Fruit fly (Drosophila melanogaster) whole organism, embryonic: ENCODE data around the gene Pph13.

Experiments used
- Antp ChIP-seq: fragments of 200-800 bp; sonication (Bioruptor generic); optimal IDR thresholded peaks from 3 replicates; lab custom pipeline; 2016; ENCODE audit warnings: missing biosample characterization, missing genetic modification characterization
- CG10321 ChIP-seq: fragments of 200-800 bp; sonication (Bioruptor generic); IDR thresholded peaks from 2 replicates; pipeline ENCODE4 v1.3.6; 2022; ENCODE audit warnings: missing biosample characterization, missing genetic modification characterization
- CG10654 ChIP-seq: fragments of 200-800 bp; sonication (Bioruptor generic); optimal IDR thresholded peaks from 2 replicates; lab custom pipeline; 2016; ENCODE audit warnings: missing biosample characterization, missing genetic modification characterization
- CG11085 ChIP-seq: fragments of 200-800 bp; sonication (Bioruptor generic); IDR thresholded peaks from 2 replicates; pipeline ENCODE4 v1.3.6; 2022; ENCODE audit warnings: missing biosample characterization, missing genetic modification characterization
- CG11504 ChIP-seq: fragments of 200-800 bp; sonication (Bioruptor generic); optimal IDR thresholded peaks from 3 replicates; lab custom pipeline; 2019; ENCODE audit warnings: missing biosample characterization, mild to moderate bottlenecking, missing genetic modification characterization, moderate library complexity
- CG11723 ChIP-seq: fragments of 200-800 bp; sonication (Bioruptor generic); optimal IDR thresholded peaks from 2 replicates; lab custom pipeline; 2017; ENCODE audit warnings: missing biosample characterization, mild to moderate bottlenecking, missing genetic modification characterization
- CG14860 ChIP-seq: fragments of 200-800 bp; sonication (Bioruptor generic); IDR thresholded peaks from 3 replicates; pipeline ENCODE4 v1.3.6; 2022; ENCODE audit warnings: missing biosample characterization, missing genetic modification characterization; ENCODE audit not compliant: partially characterized antibody
- CG16863 ChIP-seq: fragments of 200-800 bp; sonication (Bioruptor generic); optimal IDR thresholded peaks from 3 replicates; lab custom pipeline; 2016; ENCODE audit warnings: missing biosample characterization, missing genetic modification characterization
- CG17186 ChIP-seq: fragments of 200-800 bp; sonication (Bioruptor generic); optimal IDR thresholded peaks from 3 replicates; lab custom pipeline; 2017; ENCODE audit warnings: missing biosample characterization, missing genetic modification reagents, missing genetic modification characterization
- CG17829 ChIP-seq: fragments of 200-800 bp; optimal IDR thresholded peaks from 2 replicates; lab custom pipeline; 2019; ENCODE audit warnings: missing biosample characterization, mild to moderate bottlenecking, missing genetic modification characterization, moderate library complexity
- CG2120 ChIP-seq: fragments of 200-800 bp; sonication (Bioruptor generic); optimal IDR thresholded peaks from 3 replicates; lab custom pipeline; 2016; ENCODE audit warnings: missing biosample characterization, missing genetic modification characterization
- CG43689 ChIP-seq: fragments of 200-800 bp; sonication (Bioruptor generic); IDR thresholded peaks from 2 replicates; pipeline ENCODE4 v1.3.6; 2022; ENCODE audit warnings: missing biosample characterization, missing genetic modification characterization
- CG6791 ChIP-seq: fragments of 200-800 bp; sonication (Bioruptor generic); IDR thresholded peaks from 3 replicates; pipeline ENCODE4 v1.3.6; 2022; ENCODE audit warnings: missing biosample characterization, missing genetic modification characterization; ENCODE audit not compliant: partially characterized antibody
- CG7928 ChIP-seq: fragments of 200-800 bp; sonication (Bioruptor generic); optimal IDR thresholded peaks from 2 replicates; lab custom pipeline; 2017; ENCODE audit warnings: missing biosample characterization, mild to moderate bottlenecking, missing genetic modification characterization
- CG8478 ChIP-seq: fragments of >200 bp; optimal IDR thresholded peaks from 2 replicates; lab custom pipeline; 2018
- CrebB ChIP-seq: fragments of 200-800 bp; sonication (Bioruptor generic); optimal IDR thresholded peaks from 3 replicates; lab custom pipeline; 2018; ENCODE audit warnings: missing biosample characterization, mild to moderate bottlenecking, missing genetic modification characterization
- Dbx ChIP-seq: fragments of 200-800 bp; sonication (Bioruptor generic); IDR thresholded peaks from 3 replicates; pipeline ENCODE4 v1.3.6; 2022; ENCODE audit warnings: missing biosample characterization, missing genetic modification characterization
- Doc2 ChIP-seq: fragments of 200-800 bp; sonication (Bioruptor generic); IDR thresholded peaks from 2 replicates; pipeline ENCODE4 v1.3.6; 2022; ENCODE audit warnings: missing biosample characterization, missing genetic modification characterization
- Ets65A ChIP-seq: fragments of 200-800 bp; sonication (Bioruptor generic); peaks from one replicate; lab custom pipeline; 2016; ENCODE audit warnings: missing biosample characterization, missing genetic modification characterization
- GATAe ChIP-seq: fragments of 200-800 bp; sonication (Bioruptor generic); conservative IDR thresholded peaks from 2 replicates; pipeline ENCODE4 v1.3.6; 2022; ENCODE audit warnings: missing biosample characterization, missing genetic modification characterization
- HLH3B ChIP-seq: fragments of 200-800 bp; sonication (Bioruptor generic); IDR thresholded peaks from 2 replicates; pipeline ENCODE4 v1.3.6; 2022; ENCODE audit warnings: missing biosample characterization, missing genetic modification characterization
- HLH4C ChIP-seq: fragments of 200-800 bp; sonication (Bioruptor generic); IDR thresholded peaks from 3 replicates; pipeline ENCODE4 v1.3.6; 2022; ENCODE audit warnings: missing biosample characterization, missing genetic modification characterization; ENCODE audit not compliant: partially characterized antibody
- HmgD ChIP-seq: fragments of 200-800 bp; sonication (Bioruptor generic); optimal IDR thresholded peaks from 3 replicates; lab custom pipeline; 2016; ENCODE audit warnings: missing biosample characterization, missing genetic modification characterization
- Hmx ChIP-seq: fragments of 200-800 bp; sonication (Bioruptor generic); optimal IDR thresholded peaks from 2 replicates; lab custom pipeline; 2016; ENCODE audit warnings: missing biosample characterization, missing genetic modification characterization
- Hr51 ChIP-seq, 2 experiments: fragments of 200-800 bp; sonication (Bioruptor generic); optimal IDR thresholded peaks; 2 replicates in 1 of 2; 3 replicates in 1 of 2; lab custom pipeline; 2016 to 2018; ENCODE audit warnings: missing biosample characterization in 2 of 2, missing genetic modification characterization in 2 of 2, mild to moderate bottlenecking in 1 of 2, moderate library complexity in 1 of 2
- Meics ChIP-seq: fragments of 200-800 bp; sonication (Bioruptor generic); optimal IDR thresholded peaks from 2 replicates; lab custom pipeline; 2017; ENCODE audit warnings: missing biosample characterization, mild to moderate bottlenecking, missing genetic modification characterization
- Rfx ChIP-seq: fragments of 200-800 bp; sonication (Bioruptor generic); IDR thresholded peaks from 2 replicates; pipeline ENCODE4 v1.3.6; 2022; ENCODE audit warnings: missing biosample characterization, missing genetic modification characterization
- Sox102F ChIP-seq: fragments of 200-800 bp; sonication (Bioruptor generic); optimal IDR thresholded peaks from 2 replicates; lab custom pipeline; 2018; ENCODE audit warnings: missing biosample characterization, mild to moderate bottlenecking, missing genetic modification characterization, moderate library complexity
- Sry-β ChIP-seq: fragments of 200-800 bp; sonication (Bioruptor generic); optimal IDR thresholded peaks from 2 replicates; lab custom pipeline; 2018; ENCODE audit warnings: missing biosample characterization, mild to moderate bottlenecking, missing genetic modification characterization, moderate library complexity
- br ChIP-seq: fragments of >200 bp; optimal IDR thresholded peaks from 2 replicates; lab custom pipeline; 2017
- crol ChIP-seq: fragments of 200-800 bp; sonication (Bioruptor generic); IDR thresholded peaks from 2 replicates; pipeline ENCODE4 v1.3.6; 2022; ENCODE audit warnings: missing biosample characterization, missing genetic modification characterization
- dm ChIP-seq: fragments of 200-800 bp; sonication (Bioruptor generic); optimal IDR thresholded peaks from 3 replicates; lab custom pipeline; 2016; ENCODE audit warnings: missing biosample characterization, missing genetic modification characterization
- dmrt99B ChIP-seq: fragments of 200-800 bp; sonication (Bioruptor generic); optimal IDR thresholded peaks from 2 replicates; lab custom pipeline; 2018; ENCODE audit warnings: missing biosample characterization, mild to moderate bottlenecking, missing genetic modification characterization, moderate library complexity
- fd64A ChIP-seq: fragments of 200-800 bp; sonication (Bioruptor generic); optimal IDR thresholded peaks from 3 replicates; lab custom pipeline; 2018; ENCODE audit warnings: missing biosample characterization, mild to moderate bottlenecking, missing genetic modification characterization
- hb ChIP-seq: fragments of 200-800 bp; sonication (Bioruptor generic); IDR thresholded peaks from 3 replicates; pipeline ENCODE4 v1.3.6; 2022; ENCODE audit warnings: missing biosample characterization, missing genetic modification characterization; ENCODE audit not compliant: partially characterized antibody
- ind ChIP-seq: fragments of 200-800 bp; sonication (Bioruptor generic); optimal IDR thresholded peaks from 3 replicates; lab custom pipeline; 2016; ENCODE audit warnings: missing biosample characterization, missing genetic modification characterization
- inv ChIP-seq: fragments of 200-800 bp; sonication (Bioruptor generic); IDR thresholded peaks from 2 replicates; pipeline ENCODE4 v1.3.6; 2022; ENCODE audit warnings: missing biosample characterization, missing genetic modification characterization; ENCODE audit not compliant: partially characterized antibody
- maf-S ChIP-seq: fragments of 200-800 bp; sonication (Bioruptor generic); optimal IDR thresholded peaks from 2 replicates; lab custom pipeline; 2016; ENCODE audit warnings: missing biosample characterization, missing genetic modification characterization
- mirr ChIP-seq: fragments of 200-800 bp; sonication (Bioruptor generic); optimal IDR thresholded peaks from 3 replicates; lab custom pipeline; 2018; ENCODE audit warnings: missing biosample characterization, mild to moderate bottlenecking, missing genetic modification characterization
- nerfin-2 ChIP-seq: fragments of 200-800 bp; sonication (Bioruptor generic); IDR thresholded peaks from 2 replicates; pipeline ENCODE4 v1.3.6; 2022; ENCODE audit warnings: missing biosample characterization, missing genetic modification characterization; ENCODE audit not compliant: partially characterized antibody
- nmo ChIP-seq: fragments of 200-800 bp; sonication (Bioruptor generic); optimal IDR thresholded peaks from 2 replicates; lab custom pipeline; 2018; ENCODE audit warnings: missing biosample characterization, mild to moderate bottlenecking, missing genetic modification characterization, moderate library complexity
- pan ChIP-seq, 4 experiments: fragments of >200 bp in 3 of 4; fragments of 200-800 bp in 1 of 4; sonication (Bioruptor generic) in 1 of 4; optimal IDR thresholded peaks in 3 of 4; IDR thresholded peaks in 1 of 4; 2 replicates each; pipeline versions ENCODE4 v1.3.6 to Lab custom; 2017 to 2022; ENCODE audit warnings: missing biosample characterization in 2 of 4, missing genetic modification characterization in 2 of 4, mixed read lengths in 1 of 4
- row ChIP-seq: fragments of 200-800 bp; sonication (Bioruptor generic); IDR thresholded peaks from 3 replicates; pipeline ENCODE4 v1.3.6; 2022; ENCODE audit warnings: missing biosample characterization, missing genetic modification characterization
- sens ChIP-seq: fragments of 200-800 bp; sonication (Bioruptor generic); peaks from one replicate; lab custom pipeline; 2016; ENCODE audit warnings: missing biosample characterization, missing genetic modification characterization
- sim ChIP-seq: fragments of 200-800 bp; sonication (Bioruptor generic); IDR thresholded peaks from 2 replicates; pipeline ENCODE4 v1.3.6; 2022; ENCODE audit warnings: missing biosample characterization, missing genetic modification characterization
- sna ChIP-seq: fragments of 200-800 bp; sonication (Bioruptor generic); IDR thresholded peaks from 2 replicates; pipeline ENCODE4 v1.3.6; 2022; ENCODE audit warnings: missing biosample characterization, missing genetic modification characterization; ENCODE audit not compliant: partially characterized antibody
- sqz ChIP-seq: fragments of 200-800 bp; sonication (Bioruptor generic); optimal IDR thresholded peaks from 3 replicates; lab custom pipeline; 2018; ENCODE audit warnings: missing biosample characterization, mild to moderate bottlenecking, missing genetic modification characterization
- usp ChIP-seq: fragments of >200 bp; optimal IDR thresholded peaks from 2 replicates; lab custom pipeline; 2017; ENCODE audit warnings: missing biosample characterization, missing genetic modification characterization
- vnd ChIP-seq: fragments of 200-800 bp; sonication (Bioruptor generic); IDR thresholded peaks from 3 replicates; pipeline ENCODE4 v1.3.6; 2022; ENCODE audit warnings: missing biosample characterization, missing genetic modification characterization; ENCODE audit not compliant: partially characterized antibody
- wek ChIP-seq: fragments of 200-800 bp; sonication (Bioruptor generic); optimal IDR thresholded peaks from 3 replicates; lab custom pipeline; 2018; ENCODE audit warnings: missing biosample characterization, mild to moderate bottlenecking, missing genetic modification characterization, moderate library complexity

Pph13 gene

DNA sequence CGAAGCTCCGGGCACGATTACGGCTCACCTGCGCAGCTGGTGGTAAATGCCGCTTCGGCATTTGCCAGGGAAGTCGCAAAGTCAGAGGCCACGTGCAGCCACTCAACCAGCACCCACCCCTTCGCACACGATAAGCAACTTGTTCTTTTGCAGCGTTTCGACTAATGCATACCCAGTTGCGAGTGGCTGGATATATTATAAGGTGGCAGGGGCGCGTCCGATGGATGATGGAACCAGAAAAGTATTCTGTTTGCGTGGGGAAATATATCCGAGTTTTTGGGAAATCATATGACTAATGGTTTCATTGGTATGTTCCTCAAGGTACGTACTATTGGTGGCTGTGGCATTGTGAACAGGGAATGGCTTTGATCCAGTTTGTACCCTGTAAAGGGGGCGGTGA lies 27.6 kb upstream of the Pph13 start (continued):
- TF ChIP-seq inv (GFP tag; lab: Robert Waterston, UW) (peak; percentile 36; the same call in 1 of the 2 replicates), nerfin-2 (GFP tag; lab: Robert Waterston, UW) (peak; percentile 61; the same call in 1 of the 2 replicates), CrebB (no peak), sna (GFP tag; lab: Robert Waterston, UW) (0 out of 2 replicates have a peak, but pooled peaks have one; percentile 41), CG11504 (no peak), Hr51 (GFP tag; optimal IDR thresholded peaks at IDR 0.05; lab: Kevin White, UChicago) (no peak), CG6791 (peak; percentile 74), sim (GFP tag; lab: Robert Waterston, UW) (no peak), crol (no peak), maf-S (GFP tag; lab: Kevin White, UChicago) (no peak), pan (optimal IDR thresholded peaks at IDR 0.05; lab: Kevin White, UChicago) (no peak), pan (GFP tag; optimal IDR thresholded peaks at IDR 0.05 in 1 of 2, IDR thresholded peaks at IDR 0.05 in 1 of 2) (peak in 1 of 2 experiments; percentile 17), HLH4C (GFP tag; lab: Robert Waterston, UW) (peak; percentile 76), row (GFP tag; lab: Robert Waterston, UW) (peak; percentile 75), ind (no peak), CG14860 (peak; percentile 73), br (lab: Kevin White, UChicago) (no peak), sens (GFP tag; lab: Kevin White, UChicago) (peak; percentile 3), Meics (GFP tag; lab: Kevin White, UChicago) (no peak), HmgD (GFP tag; lab: Kevin White, UChicago) (no peak), vnd (GFP tag; lab: Robert Waterston, UW) (peak; percentile 56; the same call in 1 of the 3 replicates)
- TF ChIP-seq, all 482 proteins: peak for 27

DNA sequence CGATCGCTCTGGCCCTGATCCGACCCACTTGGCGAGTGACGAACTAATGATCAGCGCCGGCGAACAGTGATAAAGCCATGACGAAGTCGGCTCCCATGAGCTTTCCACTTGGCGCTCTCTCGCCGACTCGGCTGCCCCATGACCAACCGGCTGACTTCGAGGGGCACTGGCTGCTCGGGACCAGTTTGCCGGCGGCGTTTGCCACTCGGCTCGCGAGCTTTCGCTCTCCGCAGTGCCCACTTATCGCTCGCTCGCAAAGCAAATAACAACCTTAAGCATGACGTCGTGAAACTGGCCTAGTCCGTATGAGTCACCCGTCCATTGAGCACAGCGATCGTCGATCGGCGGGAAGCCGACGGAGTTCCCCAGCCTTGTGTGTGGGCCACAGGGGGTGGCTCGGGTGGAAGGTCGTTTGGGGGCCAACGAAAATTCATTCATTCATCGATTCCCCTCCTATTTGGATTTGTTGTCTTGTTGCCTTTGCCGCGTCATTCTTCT lies 24.8 kb upstream of the Pph13 start, which contains the start of gene Ets21C:
TSS of gene Ets21C (minus strand) at position 492 of the 498 bp plus-strand sequence.
- TF ChIP-seq CG17829 (tag; lab: Kevin White, UChicago) (no peak), Antp (no peak), Ets65A (GFP tag; lab: Kevin White, UChicago) (no peak), HLH3B (GFP tag; lab: Robert Waterston, UW) (no peak), inv (GFP tag; lab: Robert Waterston, UW) (no peak), nmo (GFP tag; lab: Kevin White, UChicago) (no peak), CG11723 (GFP tag; lab: Kevin White, UChicago) (no peak), CG17186 (no peak), GATAe (GFP tag; lab: Robert Waterston, UW) (no peak; the same call in 1 of the 2 replicates), Rfx (no peak), dm (GFP tag; lab: Kevin White, UChicago) (no peak), wek (GFP tag; lab: Kevin White, UChicago) (no peak), CG8478 (no peak), Sox102F (GFP tag; lab: Kevin White, UChicago) (no peak), Dbx (GFP tag; lab: Robert Waterston, UW) (peak; percentile 38; the same call in 1 of the 3 replicates), Hmx (no peak), Sry-β (GFP tag; lab: Kevin White, UChicago) (no peak), Doc2 (GFP tag; lab: Robert Waterston, UW) (no peak), CG10321 (GFP tag; lab: Robert Waterston, UW) (no peak), CG11085 (no peak), CG2120 (GFP tag; lab: Kevin White, UChicago) (no peak), CG7928 (no peak), CG10654 (GFP tag; lab: Kevin White, UChicago) (no peak), mirr (GFP tag; lab: Kevin White, UChicago) (peak; percentile 66), usp (GFP tag; lab: Kevin White, UChicago) (no peak), sqz (GFP tag; lab: Kevin White, UChicago) (no peak), hb (no peak), dmrt99B (tag; lab: Kevin White, UChicago) (no peak), CG16863 (GFP tag; lab: Kevin White, UChicago) (no peak), fd64A (GFP tag; lab: Kevin White, UChicago) (no peak), CG43689 (no peak)
